Fruit fly (Drosophila melanogaster): ENCODE data around the gene SmB.

DNA sequence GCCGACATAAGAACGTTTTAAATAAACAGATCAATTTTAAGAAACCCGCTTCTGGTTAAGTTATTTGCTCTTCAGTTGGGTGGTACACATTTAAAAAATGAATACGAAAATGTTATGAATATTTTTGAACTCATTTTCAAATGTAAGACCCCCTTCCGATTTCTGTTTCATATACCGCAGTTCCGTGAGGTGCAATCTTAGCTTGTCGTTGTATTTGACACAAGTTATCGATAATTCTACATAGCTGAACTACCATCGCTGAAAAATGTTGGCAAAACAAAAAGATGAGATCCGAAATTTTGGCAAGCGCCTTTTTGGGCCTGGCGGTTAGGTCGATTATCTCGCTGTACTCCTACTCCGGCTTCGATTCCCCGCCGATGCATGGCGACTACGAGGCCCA is 46.6 kb downstream of the SmB start, which contains the start of gene gny:
- TF ChIP-seq Vsx2 (GFP tag; optimal IDR thresholded peaks at IDR 0.05; ENCODE audit: partially characterized antibody) (no peak), br (GFP tag; optimal IDR thresholded peaks at IDR 0.05) (no peak), Dif (GFP tag; optimal IDR thresholded peaks at IDR 0.05; ENCODE audit: partially characterized antibody) (no peak)

Data from whole organism, wandering third instar larva.